Fruit fly (Drosophila melanogaster): ENCODE measurements around the gene CG4829.

Gene CG4829

dm6 chrX:16783743-16784142 is 27.8 kb upstream of the CG4829 start, which contains the start of gene mRpL22 (continued):
- TF ChIP-seq HLHmδ (GFP tag; optimal IDR thresholded peaks at IDR 0.05) (no peak), H2.0 (GFP tag; IDR thresholded peaks at IDR 0.05) (no peak), CG10267 (tag; optimal IDR thresholded peaks at IDR 0.05) (peak; percentile 6), CG11456 (GFP tag; IDR thresholded peaks at IDR 0.05) (no peak), onecut (GFP tag; IDR thresholded peaks at IDR 0.05) (no peak), bbx (GFP tag; IDR thresholded peaks at IDR 0.05; ENCODE audit: partially characterized antibody) (peak; percentile 36; the same call in 1 of the 2 replicates), CG16815 (GFP tag; optimal IDR thresholded peaks at IDR 0.05) (no peak), CG5245 (GFP tag; optimal IDR thresholded peaks at IDR 0.05) (no peak), amos (GFP tag; IDR thresholded peaks at IDR 0.05; ENCODE audit: partially characterized antibody) (peak; percentile 47; the same call in 1 of the 2 replicates), jing (GFP tag; optimal IDR thresholded peaks at IDR 0.05) (no peak), CG15514 (GFP tag; optimal IDR thresholded peaks at IDR 0.05) (peak; percentile 57), Hr78 (GFP tag; optimal IDR thresholded peaks at IDR 0.05) (no peak), chm (GFP tag; IDR thresholded peaks at IDR 0.05) (no peak), CG2202 (tag; optimal IDR thresholded peaks at IDR 0.05) (no peak), Ets97D (GFP tag; optimal IDR thresholded peaks at IDR 0.05) (peak; percentile 30), CoRest (tag; optimal IDR thresholded peaks at IDR 0.05) (no peak), knrl (GFP tag; IDR thresholded peaks at IDR 0.05; ENCODE audit: partially characterized antibody) (peak; percentile 19; the same call in 1 of the 3 replicates), CkIIα-i1 (GFP tag; IDR thresholded peaks at IDR 0.05) (no peak), crc (GFP tag; optimal IDR thresholded peaks at IDR 0.05) (no peak), Side (GFP tag; optimal IDR thresholded peaks at IDR 0.05) (no peak), jumu (GFP tag; optimal IDR thresholded peaks at IDR 0.05) (no peak), nerfin-1 (tag; optimal IDR thresholded peaks at IDR 0.05) (no peak), Dref (GFP tag; IDR thresholded peaks at IDR 0.05) (peak; percentile 47), ap (GFP tag; IDR thresholded peaks at IDR 0.05) (no peak), Bteb2 (GFP tag; optimal IDR thresholded peaks at IDR 0.05) (no peak), Med (GFP tag) (peak; percentile 37), Eip74EF (GFP tag; optimal IDR thresholded peaks at IDR 0.05) (no peak)

dm6 chrX:16786860-16787415 is 24.6 kb upstream of the CG4829 start, which contains the start of the genes CG9609 and Sap30:
CG9609 (minus strand) TSS chrX:16787008.
Sap30 (plus strand) TSS chrX:16787283.
- TF ChIP-seq al (GFP tag; IDR thresholded peaks at IDR 0.05) (no peak), CG9609 (GFP tag; optimal IDR thresholded peaks at IDR 0.05) (peak; percentile 30), CG4404 (GFP tag; IDR thresholded peaks at IDR 0.05) (no peak), Ets65A (GFP tag) (peak; percentile 79), CoRest (tag; optimal IDR thresholded peaks at IDR 0.05) (peak; percentile 29), CG30403 (GFP tag; optimal IDR thresholded peaks at IDR 0.05) (no peak), otp (GFP tag; IDR thresholded peaks at IDR 0.05) (no peak), unpg (GFP tag; optimal IDR thresholded peaks at IDR 0.05) (no peak), ssp (GFP tag; IDR thresholded peaks at IDR 0.05) (no peak), dm (GFP tag; optimal IDR thresholded peaks at IDR 0.05) (no peak), B-H1 (GFP tag; IDR thresholded peaks at IDR 0.05) (no peak), scrt (GFP tag; optimal IDR thresholded peaks at IDR 0.05) (no peak), Sry-δ (GFP tag; optimal IDR thresholded peaks at IDR 0.05) (peak; percentile 55), CG4424 (GFP tag; optimal IDR thresholded peaks at IDR 0.05) (no peak), Rx (GFP tag; IDR thresholded peaks at IDR 0.05) (no peak), Ada2b (GFP tag; IDR thresholded peaks at IDR 0.05) (no peak), vfl (GFP tag; optimal IDR thresholded peaks at IDR 0.05) (no peak), aop (GFP tag; IDR thresholded peaks at IDR 0.05) (no peak), sisA (GFP tag; IDR thresholded peaks at IDR 0.05) (no peak), CG12744 (GFP tag; optimal IDR thresholded peaks at IDR 0.05) (no peak), CG13775 (GFP tag; optimal IDR thresholded peaks at IDR 0.05) (no peak), CG11247 (GFP tag; IDR thresholded peaks at IDR 0.05) (no peak), h (optimal IDR thresholded peaks at IDR 0.05) (no peak), fd3F (GFP tag; optimal IDR thresholded peaks at IDR 0.05) (no peak), CG30020 (tag; optimal IDR thresholded peaks at IDR 0.05) (peak; percentile 20), CG10321 (GFP tag; IDR thresholded peaks at IDR 0.05) (no peak), slou (GFP tag; optimal IDR thresholded peaks at IDR 0.05) (no peak)

Data from whole organism, embryonic.